Worm (Caenorhabditis elegans) whole organism, L2 larva: ENCODE measurements around the gene C44H4.8.

Source experiments
- C34F6.9 ChIP-seq: fragments of 150-350 bp; optimal IDR thresholded peaks from 2 replicates; lab custom pipeline; 2014; ENCODE audit warnings: missing biosample characterization, missing genetic modification characterization
- F13H6.1 ChIP-seq: sonication (generic microtip); optimal IDR thresholded peaks from 2 replicates; lab custom pipeline; 2016; ENCODE audit warnings: missing genetic modification characterization, missing compliant biosample characterization
- R02D3.7 ChIP-seq: fragments of 150-350 bp; optimal IDR thresholded peaks from 2 replicates; lab custom pipeline; 2014; ENCODE audit warnings: missing biosample characterization, missing genetic modification characterization
- Y55F3AM.14 ChIP-seq: fragments of 200-800 bp; sonication (Bioruptor generic); optimal IDR thresholded peaks from 2 replicates; lab custom pipeline; 2018; ENCODE audit warnings: mild to moderate bottlenecking, missing genetic modification characterization, missing compliant biosample characterization
- ZK546.5 ChIP-seq: sonication (generic microtip); optimal IDR thresholded peaks from 2 replicates; lab custom pipeline; 2017; ENCODE audit warnings: missing biosample characterization, missing genetic modification characterization
- alr-1 ChIP-seq: fragments of 150-350 bp; optimal IDR thresholded peaks from 2 replicates; lab custom pipeline; 2014; ENCODE audit warnings: missing biosample characterization, missing genetic modification characterization
- aly-2 ChIP-seq: fragments of 150-350 bp; optimal IDR thresholded peaks from 2 replicates; lab custom pipeline; 2014; ENCODE audit warnings: missing biosample characterization, missing genetic modification characterization
- ama-1 ChIP-seq: fragments of 150-350 bp; optimal IDR thresholded peaks from 2 replicates; lab custom pipeline; 2018; ENCODE audit warnings: inconsistent platforms
- blmp-1 ChIP-seq: sonication (generic microtip); optimal IDR thresholded peaks from 2 replicates; lab custom pipeline; 2017; ENCODE audit warnings: missing genetic modification characterization, mild to moderate bottlenecking, missing compliant biosample characterization, antibody characterized with exemption, moderate library complexity; ENCODE audit not compliant: insufficient read depth
- ceh-16 ChIP-seq: fragments of 150-350 bp; optimal IDR thresholded peaks from 2 replicates; lab custom pipeline; 2014; ENCODE audit warnings: missing biosample characterization, missing genetic modification characterization
- ceh-82 ChIP-seq: fragments of 150-350 bp; optimal IDR thresholded peaks from 2 replicates; lab custom pipeline; 2014; ENCODE audit warnings: missing biosample characterization, missing genetic modification characterization
- crh-2 ChIP-seq: sonication (generic microtip); optimal IDR thresholded peaks from 2 replicates; lab custom pipeline; 2017; ENCODE audit warnings: missing biosample characterization, missing genetic modification characterization
- elt-1 ChIP-seq: fragments of 150-350 bp; optimal IDR thresholded peaks from 2 replicates; lab custom pipeline; 2014; ENCODE audit warnings: missing biosample characterization, missing genetic modification characterization
- elt-3 ChIP-seq: sonication (generic microtip); optimal IDR thresholded peaks from 2 replicates; lab custom pipeline; 2017; ENCODE audit warnings: missing biosample characterization, missing genetic modification characterization
- fos-1 ChIP-seq: fragments of 150-350 bp; optimal IDR thresholded peaks from 2 replicates; lab custom pipeline; 2014; ENCODE audit warnings: missing biosample characterization, missing genetic modification characterization
- gmeb-1 ChIP-seq: fragments of 150-350 bp; optimal IDR thresholded peaks from 2 replicates; lab custom pipeline; 2014; ENCODE audit warnings: missing biosample characterization, missing genetic modification characterization
- lin-11 ChIP-seq: fragments of 150-350 bp; sonication (generic microtip); optimal IDR thresholded peaks from 2 replicates; lab custom pipeline; 2014; ENCODE audit warnings: missing biosample characterization, missing genetic modification characterization, inconsistent platforms, mixed read lengths
- lin-13 ChIP-seq: fragments of 150-350 bp; optimal IDR thresholded peaks from 2 replicates; lab custom pipeline; 2014; ENCODE audit warnings: missing biosample characterization, missing genetic modification reagents, missing genetic modification characterization
- lin-39 ChIP-seq: fragments of 150-350 bp; optimal IDR thresholded peaks from 2 replicates; lab custom pipeline; 2014; ENCODE audit warnings: missing biosample characterization, missing genetic modification reagents, missing genetic modification characterization
- lsy-2 ChIP-seq, 2 experiments: fragments of 150-350 bp in 1 of 2; sonication (generic microtip) in 1 of 2; optimal IDR thresholded peaks; 2 replicates each; lab custom pipeline; 2014 to 2017; ENCODE audit warnings: missing biosample characterization in 2 of 2, missing genetic modification characterization in 2 of 2
- mab-5 ChIP-seq: fragments of 150-350 bp; optimal IDR thresholded peaks from 2 replicates; lab custom pipeline; 2014; ENCODE audit warnings: missing biosample characterization, missing genetic modification characterization
- mbf-1 ChIP-seq: sonication (generic microtip); optimal IDR thresholded peaks from 2 replicates; lab custom pipeline; 2017; ENCODE audit warnings: missing biosample characterization, missing genetic modification characterization
- mdl-1 ChIP-seq, 2 experiments: fragments of 150-350 bp in 1 of 2; sonication (generic microtip) in 1 of 2; optimal IDR thresholded peaks; 2 replicates each; lab custom pipeline; 2017; ENCODE audit warnings: missing biosample characterization in 2 of 2, missing genetic modification characterization in 2 of 2
- nhr-10 ChIP-seq: sonication (generic microtip); optimal IDR thresholded peaks from 2 replicates; lab custom pipeline; 2017; ENCODE audit warnings: missing biosample characterization, missing genetic modification characterization
- nhr-11 ChIP-seq: fragments of 150-350 bp; optimal IDR thresholded peaks from 2 replicates; lab custom pipeline; 2014; ENCODE audit warnings: missing biosample characterization, missing genetic modification characterization
- nhr-12 ChIP-seq: fragments of 150-350 bp; optimal IDR thresholded peaks from 2 replicates; lab custom pipeline; 2014; ENCODE audit warnings: missing biosample characterization, missing genetic modification characterization
- nhr-129 ChIP-seq: fragments of 150-350 bp; optimal IDR thresholded peaks from 2 replicates; lab custom pipeline; 2014; ENCODE audit warnings: missing biosample characterization, missing genetic modification characterization
- nhr-23 ChIP-seq: fragments of 150-350 bp; optimal IDR thresholded peaks from 2 replicates; lab custom pipeline; 2014; ENCODE audit warnings: missing biosample characterization, missing genetic modification reagents, missing genetic modification characterization
- nhr-237 ChIP-seq: fragments of 150-350 bp; optimal IDR thresholded peaks from 2 replicates; lab custom pipeline; 2014; ENCODE audit warnings: missing biosample characterization, missing genetic modification characterization
- nhr-25 ChIP-seq: fragments of 150-350 bp; sonication (generic microtip); optimal IDR thresholded peaks from 3 replicates; lab custom pipeline; 2014; ENCODE audit warnings: missing biosample characterization, missing genetic modification characterization
- nhr-6 ChIP-seq: fragments of 150-350 bp; optimal IDR thresholded peaks from 2 replicates; lab custom pipeline; 2014; ENCODE audit warnings: missing biosample characterization, missing genetic modification characterization
- peb-1 ChIP-seq: fragments of 150-350 bp; optimal IDR thresholded peaks from 2 replicates; lab custom pipeline; 2014; ENCODE audit warnings: missing biosample characterization, missing genetic modification characterization
- skn-1 ChIP-seq: sonication (generic microtip); optimal IDR thresholded peaks from 2 replicates; lab custom pipeline; 2017; ENCODE audit warnings: missing biosample characterization, missing genetic modification characterization
- sma-3 ChIP-seq: sonication (generic microtip); optimal IDR thresholded peaks from 2 replicates; lab custom pipeline; 2016; ENCODE audit warnings: missing genetic modification reagents, missing genetic modification characterization, missing compliant biosample characterization
- sma-9 ChIP-seq, 2 experiments: fragments of 150-350 bp in 1 of 2; sonication (generic microtip) in 1 of 2; optimal IDR thresholded peaks; 2 replicates each; lab custom pipeline; 2014 to 2016; ENCODE audit warnings: missing genetic modification characterization in 2 of 2, mild to moderate bottlenecking in 1 of 2, missing biosample characterization in 1 of 2, missing compliant biosample characterization in 1 of 2, missing genetic modification reagents in 1 of 2, moderate library complexity in 1 of 2
- snpc-4 ChIP-seq: fragments of 150-350 bp; optimal IDR thresholded peaks from 2 replicates; lab custom pipeline; 2014; ENCODE audit warnings: missing biosample characterization, missing genetic modification characterization
- unc-55 ChIP-seq: fragments of 150-350 bp; sonication (generic microtip); optimal IDR thresholded peaks from 3 replicates; lab custom pipeline; 2014; ENCODE audit warnings: missing biosample characterization, missing genetic modification reagents, missing genetic modification characterization
- unc-62 ChIP-seq: fragments of 150-350 bp; optimal IDR thresholded peaks from 2 replicates; lab custom pipeline; 2014; ENCODE audit warnings: missing biosample characterization, missing genetic modification reagents, missing genetic modification characterization
- zag-1 ChIP-seq: fragments of 150-350 bp; optimal IDR thresholded peaks from 2 replicates; lab custom pipeline; 2014; ENCODE audit warnings: missing biosample characterization, missing genetic modification characterization
- ztf-1 ChIP-seq: fragments of 200-800 bp; sonication (Bioruptor generic); conservative IDR thresholded peaks from 2 replicates; pipeline ENCODE4 v1.3.6; 2022; ENCODE audit warnings: missing genetic modification characterization, missing compliant biosample characterization
- ztf-11 ChIP-seq: sonication (generic microtip); optimal IDR thresholded peaks from 2 replicates; lab custom pipeline; 2017; ENCODE audit warnings: missing biosample characterization, missing genetic modification characterization
- ztf-4 ChIP-seq: fragments of 150-350 bp; optimal IDR thresholded peaks from 2 replicates; lab custom pipeline; 2014; ENCODE audit warnings: missing biosample characterization, missing genetic modification characterization

Gene C44H4.8

DNA sequence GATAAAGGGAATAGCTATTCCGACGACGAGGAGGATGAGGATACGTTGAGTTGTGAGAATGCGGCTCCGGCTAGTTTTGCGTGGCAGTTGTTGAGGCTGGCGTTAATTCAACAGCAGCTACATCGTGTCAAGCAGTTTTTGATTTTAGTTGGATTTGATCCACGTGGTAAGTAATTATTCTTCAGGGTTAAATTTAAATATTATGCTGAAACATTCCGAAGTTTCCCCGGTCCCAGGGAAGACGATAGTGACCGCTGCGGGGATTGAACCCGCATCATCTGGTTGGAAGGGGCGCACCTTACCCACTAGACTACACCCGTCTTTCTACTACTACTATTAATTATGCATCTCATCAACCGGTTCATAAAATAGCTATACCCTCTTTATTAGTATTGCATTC is 26.3 kb downstream of the C44H4.8 start:
- TF ChIP-seq R02D3.7 (tag; lab: Kevin White, UChicago) (no peak), nhr-23 (tag; lab: Kevin White, UChicago) (no peak), lin-13 (GFP tag; lab: Kevin White, UChicago) (no peak), nhr-10 (tag; lab: Kevin White, UChicago) (no peak), snpc-4 (no peak), nhr-237 (tag; lab: Kevin White, UChicago) (no peak), ZK546.5 (tag; lab: Kevin White, UChicago) (no peak), elt-3 (no peak), nhr-25 (tag; lab: Kevin White, UChicago) (no peak), zag-1 (no peak), ztf-4 (tag; lab: Kevin White, UChicago) (no peak), unc-62 (GFP tag; lab: Kevin White, UChicago) (no peak), sma-9 (GFP tag; optimal IDR thresholded peaks at IDR 0.05; lab: Kevin White, UChicago) (no peak), sma-9 (tag; optimal IDR thresholded peaks at IDR 0.05; lab: Kevin White, UChicago) (no peak), ztf-1 (GFP tag; lab: Robert Waterston, UW) (no peak), nhr-12 (tag; lab: Kevin White, UChicago) (no peak), alr-1 (tag; lab: Kevin White, UChicago) (no peak), elt-1 (tag; lab: Kevin White, UChicago) (no peak), crh-2 (tag; lab: Kevin White, UChicago) (no peak), mab-5 (no peak), lin-39 (tag; lab: Kevin White, UChicago) (no peak)

DNA sequence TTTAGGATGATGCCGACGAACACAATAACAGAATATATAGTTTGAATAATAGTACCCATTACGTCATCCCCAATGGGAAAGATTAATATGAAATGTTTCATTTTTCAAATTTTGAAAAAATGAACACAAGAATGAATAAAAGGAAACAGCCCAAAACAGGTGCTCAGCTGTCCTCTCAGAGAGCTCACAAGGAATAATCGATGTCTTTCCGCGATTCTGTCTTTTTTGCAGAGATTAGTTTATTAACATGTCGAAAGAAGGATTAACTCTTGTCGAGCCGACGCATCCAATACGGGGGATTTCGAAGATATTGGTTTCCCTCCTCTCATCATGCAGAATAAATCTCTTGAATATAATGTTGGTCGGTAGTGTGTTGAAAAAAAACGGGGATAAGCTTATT is 33.9 kb downstream of the C44H4.8 start, which contains the start of gene F54E4.2:
Gene F54E4.2 (minus strand): TSS at position 101 of the 400 bp plus-strand sequence.
- TF ChIP-seq nhr-10 (tag; lab: Kevin White, UChicago) (no peak), peb-1 (tag; lab: Kevin White, UChicago) (no peak)
- TF ChIP-seq, all 48 proteins: peak for 0

ce11 chrX:14633679-14634078 is 38.8 kb downstream of the C44H4.8 start:
- TF ChIP-seq lin-11 (tag; lab: Kevin White, UChicago), result no peak
- TF ChIP-seq sma-9 (GFP tag; optimal IDR thresholded peaks at IDR 0.05; lab: Kevin White, UChicago), result peak; percentile 8
- no peak for TF ChIP-seq sma-9 (tag; optimal IDR thresholded peaks at IDR 0.05; lab: Kevin White, UChicago)

DNA sequence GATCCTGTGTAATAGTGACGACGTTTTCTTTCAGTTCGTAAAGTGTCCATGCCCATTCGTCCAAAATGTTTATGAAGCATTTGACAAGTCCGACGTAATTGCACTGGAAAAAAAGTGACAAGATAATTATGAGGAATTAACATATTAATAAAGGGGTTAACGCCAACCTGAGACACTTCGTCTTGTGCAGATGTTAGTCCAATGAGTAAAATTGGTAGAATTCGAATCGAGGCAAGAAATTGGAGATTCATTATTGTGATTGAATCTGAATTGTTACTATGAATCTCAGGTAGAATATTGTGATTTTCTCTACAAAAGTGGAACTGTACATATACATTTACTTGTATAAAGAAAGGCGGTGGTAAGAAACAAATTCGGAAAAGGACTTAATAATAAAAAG is 41.2 kb downstream of the C44H4.8 start, which contains the start of gene F54E4.3:
Gene F54E4.3 (minus strand): TSS at position 265 of the 400 bp plus-strand sequence.
- TF ChIP-seq peb-1 (tag; lab: Kevin White, UChicago) (no peak), ama-1 (lab: Kevin White, UChicago) (no peak), lin-11 (tag; lab: Kevin White, UChicago) (no peak), lsy-2 (tag; optimal IDR thresholded peaks at IDR 0.05; lab: Kevin White, UChicago) (no peak), nhr-12 (tag; lab: Kevin White, UChicago) (no peak), mbf-1 (tag; lab: Kevin White, UChicago) (no peak), F13H6.1 (tag; lab: Kevin White, UChicago) (no peak), R02D3.7 (tag; lab: Kevin White, UChicago) (no peak), gmeb-1 (tag; lab: Kevin White, UChicago) (no peak), blmp-1 (tag; lab: Kevin White, UChicago) (no peak), ztf-1 (GFP tag; lab: Robert Waterston, UW) (no peak)

ce11 chrX:14636712-14637111 is 41.8 kb downstream of the C44H4.8 start:
- TF ChIP-seq ztf-1 (GFP tag; lab: Robert Waterston, UW) (no peak), ceh-16 (tag; lab: Kevin White, UChicago) (no peak), sma-9 (GFP tag; optimal IDR thresholded peaks at IDR 0.05; lab: Kevin White, UChicago) (peak; percentile 18), sma-9 (tag; optimal IDR thresholded peaks at IDR 0.05; lab: Kevin White, UChicago) (no peak), sma-3 (no peak), nhr-23 (tag; lab: Kevin White, UChicago) (no peak), ztf-11 (tag; lab: Kevin White, UChicago) (no peak), crh-2 (tag; lab: Kevin White, UChicago) (peak; percentile 18), nhr-25 (tag; lab: Kevin White, UChicago) (no peak), nhr-11 (no peak), mbf-1 (tag; lab: Kevin White, UChicago) (no peak), snpc-4 (no peak), nhr-6 (tag; lab: Kevin White, UChicago) (no peak), elt-1 (tag; lab: Kevin White, UChicago) (no peak), C34F6.9 (tag; lab: Kevin White, UChicago) (peak; percentile 45), aly-2 (tag; lab: Kevin White, UChicago) (no peak), unc-55 (peak; percentile 54), ztf-4 (tag; lab: Kevin White, UChicago) (no peak), nhr-12 (tag; lab: Kevin White, UChicago) (no peak), ceh-82 (tag; lab: Kevin White, UChicago) (no peak), ZK546.5 (tag; lab: Kevin White, UChicago) (no peak), mab-5 (no peak), fos-1 (tag; lab: Kevin White, UChicago) (no peak), skn-1 (tag; lab: Kevin White, UChicago) (no peak), lin-13 (GFP tag; lab: Kevin White, UChicago) (peak; percentile 29), mdl-1 (tag; optimal IDR thresholded peaks at IDR 0.05; lab: Kevin White, UChicago) (no peak), lin-11 (tag; lab: Kevin White, UChicago) (peak; percentile 57), lsy-2 (tag; optimal IDR thresholded peaks at IDR 0.05; lab: Kevin White, UChicago) (no peak), nhr-129 (tag; lab: Kevin White, UChicago) (peak; percentile 27), gmeb-1 (tag; lab: Kevin White, UChicago) (no peak), Y55F3AM.14 (GFP tag; lab: Kevin White, UChicago) (peak; percentile 18)
